Fruit fly (Drosophila melanogaster) whole organism, prepupa: Measurements from ENCODE around the gene CG10845.

ENCODE experiments used
- Blimp-1 ChIP-seq: fragments of 200-800 bp; sonication (Bioruptor generic); optimal IDR thresholded peaks from 3 replicates; lab custom pipeline; 2017; ENCODE audit warnings: missing biosample characterization, missing genetic modification characterization, mild to moderate bottlenecking, moderate library complexity, missing genetic modification reagents
- CG10631 ChIP-seq: fragments of 200-800 bp; sonication (Bioruptor generic); optimal IDR thresholded peaks from 2 replicates; lab custom pipeline; 2016; ENCODE audit warnings: missing biosample characterization, missing genetic modification characterization
- CG10669 ChIP-seq: fragments of 200-800 bp; sonication (Bioruptor generic); optimal IDR thresholded peaks from 3 replicates; lab custom pipeline; 2018; ENCODE audit warnings: missing biosample characterization, mild to moderate bottlenecking, missing genetic modification characterization, moderate library complexity
- CG15336 ChIP-seq: fragments of 200-800 bp; sonication (Bioruptor generic); IDR thresholded peaks from 2 replicates; pipeline ENCODE4 v1.3.6; 2022; ENCODE audit warnings: missing biosample characterization, missing genetic modification characterization
- CG1621 ChIP-seq: fragments of 200-800 bp; sonication (Bioruptor generic); optimal IDR thresholded peaks from 3 replicates; lab custom pipeline; 2018; ENCODE audit warnings: missing biosample characterization, mild to moderate bottlenecking, missing genetic modification characterization
- CG16779 ChIP-seq: fragments of 200-800 bp; sonication (Bioruptor generic); optimal IDR thresholded peaks from 3 replicates; lab custom pipeline; 2017; ENCODE audit warnings: missing biosample characterization, mild to moderate bottlenecking, missing genetic modification characterization
- CG3032 ChIP-seq: fragments of 200-800 bp; optimal IDR thresholded peaks from 2 replicates; lab custom pipeline; 2019; ENCODE audit warnings: missing biosample characterization, mild to moderate bottlenecking, missing genetic modification characterization, moderate library complexity
- CG31627 ChIP-seq: fragments of 200-800 bp; sonication (Bioruptor generic); optimal IDR thresholded peaks from 3 replicates; lab custom pipeline; 2016; ENCODE audit warnings: missing biosample characterization, missing genetic modification characterization
- CG32006 ChIP-seq: fragments of 200-800 bp; sonication (Bioruptor generic); optimal IDR thresholded peaks from 3 replicates; lab custom pipeline; 2017; ENCODE audit warnings: missing biosample characterization, mild to moderate bottlenecking, missing genetic modification characterization
- CG3919 ChIP-seq: fragments of 200-800 bp; sonication (Bioruptor generic); optimal IDR thresholded peaks from 3 replicates; lab custom pipeline; 2016; ENCODE audit warnings: missing biosample characterization, missing genetic modification characterization
- CG4318 ChIP-seq: fragments of 200-800 bp; sonication (Bioruptor generic); optimal IDR thresholded peaks from 3 replicates; lab custom pipeline; 2017; ENCODE audit warnings: missing biosample characterization, mild to moderate bottlenecking, missing genetic modification characterization
- CG6276 ChIP-seq: fragments of 200-800 bp; sonication (Bioruptor generic); optimal IDR thresholded peaks from 2 replicates; lab custom pipeline; 2017; ENCODE audit warnings: missing biosample characterization, mild to moderate bottlenecking, missing genetic modification characterization
- CG6792 ChIP-seq: fragments of 200-800 bp; sonication (Bioruptor generic); optimal IDR thresholded peaks from 3 replicates; lab custom pipeline; 2016; ENCODE audit warnings: missing biosample characterization, missing genetic modification characterization
- CG7368 ChIP-seq: fragments of 200-800 bp; sonication (Bioruptor generic); optimal IDR thresholded peaks from 3 replicates; lab custom pipeline; 2016; ENCODE audit warnings: missing biosample characterization, missing genetic modification characterization
- CG8119 ChIP-seq: fragments of 200-800 bp; sonication (Bioruptor generic); IDR thresholded peaks from 3 replicates; pipeline ENCODE4 v1.3.6; 2022; ENCODE audit warnings: missing biosample characterization, missing genetic modification characterization
- CG8319 ChIP-seq: fragments of 200-800 bp; sonication (Bioruptor generic); optimal IDR thresholded peaks from 3 replicates; lab custom pipeline; 2016; ENCODE audit warnings: missing biosample characterization, missing genetic modification characterization
- CG9139 ChIP-seq: fragments of 200-800 bp; sonication (Bioruptor generic); optimal IDR thresholded peaks from 3 replicates; lab custom pipeline; 2017; ENCODE audit warnings: missing biosample characterization, mild to moderate bottlenecking, missing genetic modification characterization
- Eip78C ChIP-seq: fragments of 200-800 bp; sonication (Bioruptor generic); peaks from one replicate; lab custom pipeline; 2016; ENCODE audit warnings: missing biosample characterization, missing genetic modification characterization
- Eip93F ChIP-seq: fragments of 200-800 bp; sonication (Bioruptor generic); optimal IDR thresholded peaks from 2 replicates; lab custom pipeline; 2016; ENCODE audit warnings: missing biosample characterization, mild to moderate bottlenecking, missing genetic modification characterization
- Ets21C ChIP-seq: fragments of 200-800 bp; sonication (Bioruptor generic); optimal IDR thresholded peaks from 3 replicates; lab custom pipeline; 2016; ENCODE audit warnings: missing biosample characterization, missing genetic modification characterization
- Gug ChIP-seq: fragments of 200-800 bp; sonication (Bioruptor generic); IDR thresholded peaks from 2 replicates; pipeline ENCODE4 v1.3.6; 2022; ENCODE audit warnings: missing biosample characterization, missing genetic modification characterization
- Hr38 ChIP-seq: sonication (Bioruptor generic); optimal IDR thresholded peaks from 2 replicates; lab custom pipeline; 2016; ENCODE audit warnings: missing biosample characterization, missing genetic modification characterization
- Hr39 ChIP-seq: fragments of 200-800 bp; sonication (Bioruptor generic); optimal IDR thresholded peaks from 2 replicates; lab custom pipeline; 2016; ENCODE audit warnings: missing biosample characterization, missing genetic modification characterization
- Hr4 ChIP-seq: fragments of 200-800 bp; sonication (Bioruptor generic); optimal IDR thresholded peaks from 3 replicates; lab custom pipeline; 2016; ENCODE audit warnings: missing biosample characterization, missing genetic modification characterization
- Met ChIP-seq: fragments of 200-800 bp; sonication (Bioruptor generic); optimal IDR thresholded peaks from 3 replicates; lab custom pipeline; 2016; ENCODE audit warnings: missing biosample characterization, missing genetic modification characterization
- OdsH ChIP-seq: fragments of 200-800 bp; sonication (Bioruptor generic); optimal IDR thresholded peaks from 3 replicates; lab custom pipeline; 2016; ENCODE audit warnings: missing biosample characterization, missing genetic modification characterization
- Smox ChIP-seq: fragments of 200-800 bp; sonication (Bioruptor generic); optimal IDR thresholded peaks from 3 replicates; lab custom pipeline; 2016; ENCODE audit warnings: missing biosample characterization, missing genetic modification characterization
- Sox102F ChIP-seq: fragments of 200-800 bp; sonication (Bioruptor generic); optimal IDR thresholded peaks from 2 replicates; lab custom pipeline; 2016; ENCODE audit warnings: missing biosample characterization, mild to moderate bottlenecking, missing genetic modification characterization
- achi ChIP-seq: fragments of 200-800 bp; sonication (Bioruptor generic); optimal IDR thresholded peaks from 3 replicates; lab custom pipeline; 2016; ENCODE audit warnings: missing biosample characterization, missing genetic modification characterization
- acj6 ChIP-seq: fragments of 200-800 bp; sonication (Bioruptor generic); optimal IDR thresholded peaks from 3 replicates; lab custom pipeline; 2016; ENCODE audit warnings: missing biosample characterization, missing genetic modification characterization
- cyc ChIP-seq: fragments of 200-800 bp; sonication (Bioruptor generic); optimal IDR thresholded peaks from 3 replicates; lab custom pipeline; 2016; ENCODE audit warnings: missing biosample characterization, missing genetic modification characterization
- dac ChIP-seq: fragments of 200-800 bp; sonication (Bioruptor generic); optimal IDR thresholded peaks from 2 replicates; lab custom pipeline; 2017; ENCODE audit warnings: missing biosample characterization, mild to moderate bottlenecking, missing genetic modification characterization
- dsx ChIP-seq: fragments of 200-800 bp; optimal IDR thresholded peaks from 3 replicates; lab custom pipeline; 2019; ENCODE audit warnings: missing biosample characterization, mild to moderate bottlenecking, missing genetic modification characterization, moderate library complexity; ENCODE audit not compliant: poor library complexity, severe bottlenecking
- eg ChIP-seq: fragments of 200-800 bp; sonication (Bioruptor generic); IDR thresholded peaks from 3 replicates; pipeline ENCODE4 v1.3.6; 2022; ENCODE audit warnings: missing biosample characterization, missing genetic modification characterization
- fd85E ChIP-seq: fragments of 200-800 bp; sonication (Bioruptor generic); optimal IDR thresholded peaks from 3 replicates; lab custom pipeline; 2016; ENCODE audit warnings: missing biosample characterization, missing genetic modification characterization
- fkh ChIP-seq: fragments of 200-800 bp; sonication (Bioruptor generic); optimal IDR thresholded peaks from 3 replicates; lab custom pipeline; 2017; ENCODE audit warnings: missing biosample characterization, mild to moderate bottlenecking, missing genetic modification characterization, moderate library complexity
- lz ChIP-seq: fragments of 200-800 bp; sonication (Bioruptor generic); optimal IDR thresholded peaks from 3 replicates; lab custom pipeline; 2016; ENCODE audit warnings: missing biosample characterization, missing genetic modification characterization
- net ChIP-seq: fragments of 200-800 bp; sonication (Bioruptor generic); optimal IDR thresholded peaks from 3 replicates; lab custom pipeline; 2016; ENCODE audit warnings: missing biosample characterization, missing genetic modification characterization
- pdm3 ChIP-seq: fragments of 200-800 bp; sonication (Bioruptor generic); optimal IDR thresholded peaks from 3 replicates; lab custom pipeline; 2016; ENCODE audit warnings: missing biosample characterization, missing genetic modification characterization
- salr ChIP-seq, 2 experiments: fragments of 200-800 bp; sonication (Bioruptor generic); optimal IDR thresholded peaks; 3 replicates each; lab custom pipeline; 2016 to 2018; ENCODE audit warnings: missing biosample characterization in 2 of 2, missing genetic modification characterization in 2 of 2, mild to moderate bottlenecking in 1 of 2
- spab ChIP-seq: fragments of 200-800 bp; sonication (Bioruptor generic); optimal IDR thresholded peaks from 2 replicates; lab custom pipeline; 2017; ENCODE audit warnings: missing biosample characterization, mild to moderate bottlenecking, missing genetic modification characterization, missing genetic modification reagents
- topi ChIP-seq: fragments of 200-800 bp; sonication (Bioruptor generic); optimal IDR thresholded peaks from 3 replicates; lab custom pipeline; 2016; ENCODE audit warnings: missing biosample characterization, missing genetic modification characterization

Gene CG10845

DNA sequence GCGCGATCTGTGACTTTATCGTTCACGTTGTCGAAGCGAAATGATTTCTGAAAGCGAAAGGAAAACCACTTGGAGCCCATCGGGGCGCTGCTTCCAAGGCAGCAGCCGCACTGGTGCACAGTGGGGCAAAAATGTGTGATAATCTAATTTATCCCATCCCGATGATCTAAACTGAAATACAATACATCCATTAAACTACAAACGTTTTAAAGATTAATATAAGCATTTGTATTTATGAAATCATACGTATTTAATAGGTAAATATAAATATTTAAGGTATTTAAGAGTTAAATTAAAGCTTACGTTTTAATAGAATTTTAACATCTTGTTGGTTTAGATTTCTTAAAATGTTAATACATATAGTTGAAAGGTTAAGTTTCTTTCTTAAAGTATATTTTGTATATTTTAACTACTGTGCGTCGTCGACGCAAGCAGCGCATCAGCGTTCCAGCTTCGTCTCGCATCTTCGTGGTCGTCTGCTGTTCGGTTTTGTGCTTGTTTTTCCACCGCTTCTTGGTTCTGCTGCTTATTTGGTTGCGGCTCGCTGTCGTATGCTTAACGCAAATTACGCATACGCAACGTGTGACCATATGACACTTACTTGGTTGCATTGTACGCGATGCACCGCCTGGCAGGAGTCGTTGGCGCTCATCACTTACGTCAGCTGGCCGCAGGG lies 5.2 kb downstream of the CG10845 start, which contains the start of gene CG13643 (continued):
- TF ChIP-seq Ets21C (no peak), Gug (no peak), CG7368 (GFP tag; lab: Kevin White, UChicago) (peak; percentile 11), CG8119 (GFP tag; lab: Robert Waterston, UW) (peak; percentile 86), Eip78C (GFP tag; lab: Kevin White, UChicago) (peak; percentile 88), Sox102F (GFP tag; lab: Kevin White, UChicago) (no peak), spab (GFP tag; lab: Kevin White, UChicago) (no peak), dsx (peak; percentile 12), CG6792 (peak; percentile 34), pdm3 (GFP tag; lab: Kevin White, UChicago) (peak; percentile 23), CG4318 (peak; percentile 64), CG3032 (tag; lab: Kevin White, UChicago) (no peak), CG16779 (tag; lab: Kevin White, UChicago) (peak; percentile 17), CG9139 (no peak), fd85E (no peak), CG10669 (no peak), Smox (GFP tag; lab: Kevin White, UChicago) (peak; percentile 4), CG1621 (tag; lab: Kevin White, UChicago) (no peak), Hr38 (GFP tag; lab: Kevin White, UChicago) (no peak), OdsH (GFP tag; lab: Kevin White, UChicago) (peak; percentile 55), Met (GFP tag; lab: Kevin White, UChicago) (peak; percentile 18), CG8319 (GFP tag; lab: Kevin White, UChicago) (no peak), topi (GFP tag; lab: Kevin White, UChicago) (peak; percentile 12), acj6 (GFP tag; lab: Kevin White, UChicago) (peak; percentile 58), CG10631 (peak; percentile 40), lz (no peak), fkh (GFP tag; lab: Kevin White, UChicago) (no peak), cyc (GFP tag; lab: Kevin White, UChicago) (peak; percentile 1), Blimp-1 (GFP tag; lab: Kevin White, UChicago) (peak; percentile 54), CG31627 (no peak), Hr4 (GFP tag; lab: Kevin White, UChicago) (peak; percentile 55), CG3919 (peak; percentile 67), CG32006 (GFP tag; lab: Kevin White, UChicago) (peak; percentile 85), achi (GFP tag; lab: Kevin White, UChicago) (peak; percentile 74), salr (GFP tag; optimal IDR thresholded peaks at IDR 0.05; lab: Kevin White, UChicago) (peak in 1 of 2 experiments; percentile 71)

DNA sequence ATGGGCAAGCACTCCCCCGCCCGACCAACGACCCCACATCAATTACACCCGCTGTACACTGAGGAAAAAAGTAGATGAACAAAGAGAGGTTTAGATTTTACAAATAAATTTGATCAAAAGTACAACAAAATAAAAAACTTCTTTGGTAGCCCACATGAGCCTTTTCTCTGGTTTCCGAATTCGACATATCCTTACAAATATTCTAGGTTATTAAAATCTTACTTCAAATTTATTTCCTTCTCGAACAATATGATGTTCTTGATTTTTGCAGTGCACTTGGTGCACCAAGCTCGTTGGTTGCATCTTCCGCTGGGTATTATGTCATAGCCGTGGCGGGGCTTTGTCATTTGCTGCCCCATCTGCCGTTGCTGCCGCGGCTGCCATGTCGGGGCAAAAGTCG lies 5.7 kb downstream of the CG10845 start:
- peak; percentile 55 for TF ChIP-seq Eip78C (GFP tag; lab: Kevin White, UChicago)
- peak; percentile 17 for TF ChIP-seq CG32006 (GFP tag; lab: Kevin White, UChicago)
- no peak for TF ChIP-seq Gug
- no peak for TF ChIP-seq Hr39 (GFP tag; lab: Kevin White, UChicago)
- TF ChIP-seq fd85E, result no peak
- TF ChIP-seq achi (GFP tag; lab: Kevin White, UChicago), result no peak
- TF ChIP-seq Eip93F (GFP tag; lab: Kevin White, UChicago), result no peak
- no peak for TF ChIP-seq dac
- TF ChIP-seq eg, result peak; percentile 61; the same call in 2 of the 3 replicates
- TF ChIP-seq Hr38 (GFP tag; lab: Kevin White, UChicago), result no peak
- TF ChIP-seq net (GFP tag; lab: Kevin White, UChicago), result no peak
- TF ChIP-seq Hr4 (GFP tag; lab: Kevin White, UChicago), result peak; percentile 19
- TF ChIP-seq CG15336, result peak; percentile 55
- TF ChIP-seq CG8119 (GFP tag; lab: Robert Waterston, UW), result peak; percentile 52
- TF ChIP-seq CG9139, result no peak
- TF ChIP-seq CG4318, result no peak
- TF ChIP-seq CG6276, result peak; percentile 46
- no peak for TF ChIP-seq cyc (GFP tag; lab: Kevin White, UChicago)
- no peak for TF ChIP-seq acj6 (GFP tag; lab: Kevin White, UChicago)
